Fruit fly (Drosophila melanogaster): Measurements from ENCODE around the gene CG13376.

DNA sequence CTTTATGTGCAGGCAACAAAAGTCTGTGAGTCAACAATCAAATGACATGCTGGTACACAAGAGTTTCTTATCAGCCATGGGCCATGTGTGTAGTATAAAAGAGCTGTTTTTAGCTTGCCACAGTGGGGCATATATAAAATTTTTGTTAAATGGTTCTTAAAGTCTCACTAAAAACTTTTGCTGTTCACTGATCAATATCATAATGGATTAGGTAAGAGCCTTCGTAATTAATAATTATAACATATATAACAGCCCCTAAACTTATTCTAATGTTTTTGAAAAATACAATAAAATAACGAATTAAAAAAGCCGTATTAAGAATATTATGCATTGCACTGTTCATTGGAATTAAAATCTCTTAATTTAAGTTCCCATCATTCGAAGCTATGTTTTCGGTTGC, 26.4 kb upstream of the CG13376 start:
- TF ChIP-seq ttk (optimal IDR thresholded peaks at IDR 0.05) (no peak), h (optimal IDR thresholded peaks at IDR 0.05) (no peak), Sin3A (optimal IDR thresholded peaks at IDR 0.05) (no peak)
